Fruit fly (Drosophila melanogaster) whole organism, embryonic: ENCODE data around the gene CG31321.

Experiments used
- Abd-B ChIP-seq: fragments of 200-800 bp; sonication (Bioruptor generic); optimal IDR thresholded peaks from 2 replicates; lab custom pipeline; 2018; ENCODE audit warnings: missing biosample characterization, mild to moderate bottlenecking, missing genetic modification characterization, moderate library complexity
- Ada2b ChIP-seq: fragments of 200-800 bp; sonication (Bioruptor generic); IDR thresholded peaks from 2 replicates; pipeline ENCODE4 v1.3.6; 2022; ENCODE audit warnings: missing biosample characterization, missing genetic modification characterization
- Antp ChIP-seq: fragments of 200-800 bp; sonication (Bioruptor generic); optimal IDR thresholded peaks from 3 replicates; lab custom pipeline; 2016; ENCODE audit warnings: missing biosample characterization, missing genetic modification characterization
- Atf6 ChIP-seq: fragments of 200-800 bp; sonication (Bioruptor generic); IDR thresholded peaks from 2 replicates; pipeline ENCODE4 v1.3.6; 2022; ENCODE audit warnings: missing biosample characterization, missing genetic modification characterization
- C15 ChIP-seq: fragments of 200-800 bp; sonication (Bioruptor generic); IDR thresholded peaks from 3 replicates; pipeline ENCODE4 v1.3.6; 2022; ENCODE audit warnings: missing biosample characterization, missing genetic modification characterization
- CG10209 ChIP-seq: fragments of 200-800 bp; sonication (Bioruptor generic); optimal IDR thresholded peaks from 3 replicates; lab custom pipeline; 2017; ENCODE audit warnings: missing biosample characterization, mild to moderate bottlenecking, missing genetic modification characterization, missing genetic modification reagents
- CG10543 ChIP-seq: fragments of 200-800 bp; sonication (Bioruptor generic); optimal IDR thresholded peaks from 3 replicates; lab custom pipeline; 2017; ENCODE audit warnings: missing biosample characterization, mild to moderate bottlenecking, missing genetic modification characterization, moderate library complexity
- CG13296 ChIP-seq: fragments of 200-800 bp; sonication (Bioruptor generic); optimal IDR thresholded peaks from 3 replicates; lab custom pipeline; 2018; ENCODE audit warnings: missing biosample characterization, mild to moderate bottlenecking, missing genetic modification characterization
- CG14050 ChIP-seq: fragments of 200-800 bp; sonication (Bioruptor generic); IDR thresholded peaks from 3 replicates; pipeline ENCODE4 v1.3.6; 2022; ENCODE audit warnings: missing biosample characterization, missing genetic modification characterization
- CG14667 ChIP-seq: fragments of 200-800 bp; sonication (Bioruptor generic); IDR thresholded peaks from 2 replicates; pipeline ENCODE4 v1.3.6; 2022; ENCODE audit warnings: missing biosample characterization, missing genetic modification characterization
- CG1603 ChIP-seq: fragments of 200-800 bp; sonication (Bioruptor generic); optimal IDR thresholded peaks from 2 replicates; lab custom pipeline; 2019; ENCODE audit warnings: missing biosample characterization, mild to moderate bottlenecking, missing genetic modification characterization, moderate library complexity
- CG1647 ChIP-seq: fragments of 200-800 bp; sonication (Bioruptor generic); optimal IDR thresholded peaks from 3 replicates; lab custom pipeline; 2016; ENCODE audit warnings: missing biosample characterization, missing genetic modification characterization
- CG17568 ChIP-seq: fragments of 200-800 bp; sonication (Bioruptor generic); optimal IDR thresholded peaks from 2 replicates; lab custom pipeline; 2018; ENCODE audit warnings: missing biosample characterization, mild to moderate bottlenecking, missing genetic modification characterization, moderate library complexity
- CG2199 ChIP-seq: fragments of 200-800 bp; sonication (Bioruptor generic); IDR thresholded peaks from 3 replicates; pipeline ENCODE4 v1.3.6; 2022; ENCODE audit warnings: missing biosample characterization, missing genetic modification characterization
- CG2875 ChIP-seq: fragments of 200-800 bp; sonication (Bioruptor generic); optimal IDR thresholded peaks from 2 replicates; lab custom pipeline; 2017; ENCODE audit warnings: missing biosample characterization, mild to moderate bottlenecking, missing genetic modification characterization, missing genetic modification reagents
- CG31365 ChIP-seq: fragments of 200-800 bp; sonication (Bioruptor generic); optimal IDR thresholded peaks from 2 replicates; lab custom pipeline; 2018; ENCODE audit warnings: missing biosample characterization, mild to moderate bottlenecking, missing genetic modification characterization
- CG31441 ChIP-seq: fragments of 200-800 bp; sonication (Bioruptor generic); IDR thresholded peaks from 2 replicates; pipeline ENCODE4 v1.3.6; 2022; ENCODE audit warnings: missing biosample characterization, missing genetic modification characterization
- CG3281 ChIP-seq: fragments of 200-800 bp; sonication (Bioruptor generic); optimal IDR thresholded peaks from 3 replicates; lab custom pipeline; 2017; ENCODE audit warnings: missing biosample characterization, mild to moderate bottlenecking, missing genetic modification characterization
- CG34376 ChIP-seq: fragments of 200-800 bp; sonication (Bioruptor generic); optimal IDR thresholded peaks from 2 replicates; lab custom pipeline; 2018; ENCODE audit warnings: missing biosample characterization, mild to moderate bottlenecking, missing genetic modification characterization
- CG4360 ChIP-seq: fragments of 200-800 bp; sonication (Bioruptor generic); IDR thresholded peaks from 2 replicates; pipeline ENCODE4 v1.3.6; 2022; ENCODE audit warnings: missing biosample characterization, missing genetic modification characterization
- CG43689 ChIP-seq: fragments of 200-800 bp; sonication (Bioruptor generic); IDR thresholded peaks from 2 replicates; pipeline ENCODE4 v1.3.6; 2022; ENCODE audit warnings: missing biosample characterization, missing genetic modification characterization
- CG4404 ChIP-seq: fragments of 200-800 bp; sonication (Bioruptor generic); IDR thresholded peaks from 2 replicates; pipeline ENCODE4 v1.3.6; 2022; ENCODE audit warnings: missing biosample characterization, missing genetic modification characterization
- CG5953 ChIP-seq: fragments of 200-800 bp; sonication (Bioruptor generic); IDR thresholded peaks from 2 replicates; pipeline ENCODE4 v1.3.6; 2022; ENCODE audit warnings: missing biosample characterization, missing genetic modification characterization
- CG7987 ChIP-seq: fragments of 200-800 bp; sonication (Bioruptor generic); optimal IDR thresholded peaks from 2 replicates; lab custom pipeline; 2018; ENCODE audit warnings: missing biosample characterization, mild to moderate bottlenecking, missing genetic modification characterization, moderate library complexity
- CrebB ChIP-seq: fragments of 200-800 bp; sonication (Bioruptor generic); optimal IDR thresholded peaks from 3 replicates; lab custom pipeline; 2018; ENCODE audit warnings: missing biosample characterization, mild to moderate bottlenecking, missing genetic modification characterization
- D19B ChIP-seq: fragments of 200-800 bp; sonication (Bioruptor generic); optimal IDR thresholded peaks from 2 replicates; lab custom pipeline; 2017; ENCODE audit warnings: missing biosample characterization, mild to moderate bottlenecking, missing genetic modification characterization
- Dfd ChIP-seq, 2 experiments: fragments of >200 bp; optimal IDR thresholded peaks; 2 replicates each; lab custom pipeline; 2017; ENCODE audit warnings: missing biosample characterization in 2 of 2, missing genetic modification characterization in 2 of 2
- HLH3B ChIP-seq: fragments of 200-800 bp; sonication (Bioruptor generic); IDR thresholded peaks from 2 replicates; pipeline ENCODE4 v1.3.6; 2022; ENCODE audit warnings: missing biosample characterization, missing genetic modification characterization
- HmgZ ChIP-seq: fragments of 200-800 bp; sonication (Bioruptor generic); optimal IDR thresholded peaks from 2 replicates; lab custom pipeline; 2018; ENCODE audit warnings: missing biosample characterization, mild to moderate bottlenecking, missing genetic modification characterization
- Myb ChIP-seq: fragments of 200-800 bp; sonication (Bioruptor generic); optimal IDR thresholded peaks from 2 replicates; lab custom pipeline; 2016; ENCODE audit warnings: missing biosample characterization, missing genetic modification characterization
- Rfx ChIP-seq: fragments of 200-800 bp; sonication (Bioruptor generic); IDR thresholded peaks from 2 replicates; pipeline ENCODE4 v1.3.6; 2022; ENCODE audit warnings: missing biosample characterization, missing genetic modification characterization
- Spps ChIP-seq: fragments of 200-800 bp; sonication (Bioruptor generic); optimal IDR thresholded peaks from 2 replicates; lab custom pipeline; 2018; ENCODE audit warnings: missing biosample characterization, mild to moderate bottlenecking, missing genetic modification characterization
- chinmo ChIP-seq: fragments of 200-800 bp; sonication (Bioruptor generic); IDR thresholded peaks from 4 replicates; pipeline ENCODE4 v1.3.6; 2022; ENCODE audit warnings: missing biosample characterization, missing genetic modification characterization; ENCODE audit not compliant: partially characterized antibody
- disco-r ChIP-seq: fragments of 200-800 bp; sonication (Bioruptor generic); optimal IDR thresholded peaks from 2 replicates; lab custom pipeline; 2016; ENCODE audit warnings: missing biosample characterization, missing genetic modification characterization
- dpn ChIP-seq, 2 experiments: fragments of 200-800 bp; sonication (Bioruptor generic); optimal IDR thresholded peaks; 3 replicates each; lab custom pipeline; 2016; ENCODE audit warnings: missing biosample characterization in 2 of 2, missing genetic modification characterization in 2 of 2
- en ChIP-seq: fragments of 200-800 bp; sonication (Bioruptor generic); optimal IDR thresholded peaks from 2 replicates; lab custom pipeline; 2016; ENCODE audit warnings: missing biosample characterization, missing genetic modification characterization
- exex ChIP-seq: fragments of 200-800 bp; sonication (Bioruptor generic); optimal IDR thresholded peaks from 4 replicates; lab custom pipeline; 2018; ENCODE audit warnings: missing biosample characterization, mild to moderate bottlenecking, missing genetic modification characterization, moderate library complexity
- fd102C ChIP-seq: fragments of 200-800 bp; sonication (Bioruptor generic); optimal IDR thresholded peaks from 2 replicates; lab custom pipeline; 2018; ENCODE audit warnings: missing biosample characterization, mild to moderate bottlenecking, missing genetic modification characterization, moderate library complexity
- gt ChIP-seq: fragments of 200-800 bp; sonication (Bioruptor generic); IDR thresholded peaks from 2 replicates; pipeline ENCODE4 v1.3.6; 2022; ENCODE audit warnings: missing biosample characterization, missing genetic modification characterization
- jing ChIP-seq: fragments of 200-800 bp; sonication (Bioruptor generic); optimal IDR thresholded peaks from 2 replicates; lab custom pipeline; 2018; ENCODE audit warnings: missing biosample characterization, mild to moderate bottlenecking, missing genetic modification characterization
- luna ChIP-seq: fragments of 200-800 bp; sonication (Bioruptor generic); optimal IDR thresholded peaks from 2 replicates; lab custom pipeline; 2016; ENCODE audit warnings: missing biosample characterization, missing genetic modification characterization
- maf-S ChIP-seq: fragments of 200-800 bp; sonication (Bioruptor generic); optimal IDR thresholded peaks from 2 replicates; lab custom pipeline; 2016; ENCODE audit warnings: missing biosample characterization, missing genetic modification characterization
- nerfin-1 ChIP-seq: fragments of 200-800 bp; sonication (Bioruptor generic); optimal IDR thresholded peaks from 3 replicates; lab custom pipeline; 2019; ENCODE audit warnings: missing biosample characterization, mild to moderate bottlenecking, missing genetic modification characterization, moderate library complexity
- nom ChIP-seq: fragments of 200-800 bp; sonication (Bioruptor generic); optimal IDR thresholded peaks from 2 replicates; lab custom pipeline; 2017; ENCODE audit warnings: missing biosample characterization, missing genetic modification characterization, mild to moderate bottlenecking, moderate library complexity, missing genetic modification reagents
- otp ChIP-seq: fragments of 200-800 bp; sonication (Bioruptor generic); IDR thresholded peaks from 3 replicates; pipeline ENCODE4, ENCODE4 v1.3.6; 2022; ENCODE audit warnings: missing biosample characterization, missing genetic modification characterization
- phol ChIP-seq: fragments of 200-800 bp; sonication (Bioruptor generic); optimal IDR thresholded peaks from 3 replicates; lab custom pipeline; 2018; ENCODE audit warnings: missing biosample characterization, mild to moderate bottlenecking, missing genetic modification characterization, moderate library complexity
- pros ChIP-seq: fragments of 200-800 bp; sonication (Bioruptor generic); optimal IDR thresholded peaks from 3 replicates; lab custom pipeline; 2019; ENCODE audit warnings: missing biosample characterization, mild to moderate bottlenecking, missing genetic modification characterization, moderate library complexity
- pzg ChIP-seq: fragments of 200-800 bp; sonication (Bioruptor generic); optimal IDR thresholded peaks from 3 replicates; lab custom pipeline; 2018; ENCODE audit warnings: missing biosample characterization, mild to moderate bottlenecking, missing genetic modification characterization, moderate library complexity
- schlank ChIP-seq: fragments of 200-800 bp; sonication (Bioruptor generic); optimal IDR thresholded peaks from 2 replicates; lab custom pipeline; 2018; ENCODE audit warnings: missing biosample characterization, mild to moderate bottlenecking, missing genetic modification characterization
- zf30C ChIP-seq: fragments of 200-800 bp; sonication (Bioruptor generic); optimal IDR thresholded peaks from 3 replicates; lab custom pipeline; 2018; ENCODE audit warnings: missing biosample characterization, mild to moderate bottlenecking, missing genetic modification characterization

The CG31321 gene

DNA sequence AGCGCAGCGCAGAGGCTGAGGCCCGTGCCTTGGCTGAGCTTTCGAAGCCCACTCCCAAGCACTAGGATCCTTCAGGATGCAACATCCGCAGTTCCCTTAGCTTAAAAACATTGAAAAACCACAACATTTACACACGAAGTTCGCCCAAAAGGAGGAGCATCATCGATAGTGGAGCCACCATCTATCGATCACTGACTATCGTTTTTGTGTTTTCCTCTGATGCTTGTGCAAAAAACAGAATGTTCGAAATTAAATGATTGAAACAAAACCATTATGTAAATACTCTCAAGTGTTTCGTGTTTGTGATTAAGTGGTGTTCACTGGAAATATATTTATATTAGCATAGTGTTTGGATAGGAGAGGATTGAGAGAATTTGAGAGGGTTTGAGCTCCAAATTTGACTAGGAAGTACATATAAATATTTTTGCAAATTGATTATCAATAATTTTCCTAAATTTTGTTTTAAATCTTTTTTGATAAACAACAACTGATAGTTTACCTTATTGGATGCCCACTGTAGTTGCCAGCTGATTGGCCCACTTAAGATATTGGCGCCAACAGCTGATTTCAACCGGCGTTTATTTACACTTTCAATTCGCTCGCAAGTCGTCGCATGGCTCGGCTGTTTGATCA lies 17.4 kb downstream of the CG31321 start, which contains the start of gene spn-B (continued):
- TF ChIP-seq CG5953 (peak; percentile 56; the same call in 1 of the 2 replicates), CG10543 (GFP tag; lab: Kevin White, UChicago) (peak; percentile 61), en (no peak), CG4360 (GFP tag; lab: Robert Waterston, UW) (no peak), pros (GFP tag; lab: Kevin White, UChicago) (peak; percentile 51), CG10209 (GFP tag; lab: Kevin White, UChicago) (peak; percentile 79), CG31441 (GFP tag; lab: Robert Waterston, UW) (peak; percentile 80), CG14050 (GFP tag; lab: Robert Waterston, UW) (no peak; the same call in 2 of the 3 replicates), CG3281 (peak; percentile 80), Spps (peak; percentile 71), Myb (GFP tag; lab: Kevin White, UChicago) (peak; percentile 18), Abd-B (peak; percentile 40), pzg (GFP tag; lab: Kevin White, UChicago) (no peak), Atf6 (GFP tag; lab: Robert Waterston, UW) (peak; percentile 76), nerfin-1 (tag; lab: Kevin White, UChicago) (peak; percentile 72), exex (tag; lab: Kevin White, UChicago) (peak; percentile 40), CG1647 (GFP tag; lab: Kevin White, UChicago) (peak; percentile 23), luna (GFP tag; lab: Kevin White, UChicago) (no peak), CG2875 (GFP tag; lab: Kevin White, UChicago) (peak; percentile 77), fd102C (no peak), CG1603 (tag; lab: Kevin White, UChicago) (peak; percentile 64), HLH3B (GFP tag; lab: Robert Waterston, UW) (peak; percentile 75), otp (GFP tag; lab: Robert Waterston, UW) (peak; percentile 65; the same call in 1 of the 3 replicates), CG2199 (GFP tag; lab: Robert Waterston, UW) (no peak), chinmo (GFP tag; lab: Robert Waterston, UW) (no peak), phol (tag; lab: Kevin White, UChicago) (peak; percentile 81), CG17568 (GFP tag; lab: Kevin White, UChicago) (peak; percentile 82), CG7987 (no peak), D19B (GFP tag; lab: Kevin White, UChicago) (peak; percentile 61), CrebB (tag; lab: Kevin White, UChicago) (no peak), zf30C (GFP tag; lab: Kevin White, UChicago) (no peak), Ada2b (GFP tag; lab: Robert Waterston, UW) (peak; percentile 33; the same call in 1 of the 2 replicates), C15 (no peak), CG43689 (no peak), disco-r (GFP tag; lab: Kevin White, UChicago) (peak; percentile 22), CG34376 (GFP tag; lab: Kevin White, UChicago) (peak; percentile 75), maf-S (GFP tag; lab: Kevin White, UChicago) (peak; percentile 31), HmgZ (peak; percentile 70), CG4404 (GFP tag; lab: Robert Waterston, UW) (no peak), dpn (GFP tag; optimal IDR thresholded peaks at IDR 0.05; lab: Kevin White, UChicago) (peak; percentile 68 to 76), Antp (GFP tag; lab: Kevin White, UChicago) (no peak), jing (GFP tag; lab: Kevin White, UChicago) (peak; percentile 38), schlank (peak; percentile 12), CG31365 (tag; lab: Kevin White, UChicago) (no peak), nom (GFP tag; lab: Kevin White, UChicago) (peak; percentile 64), CG13296 (GFP tag; lab: Kevin White, UChicago) (peak; percentile 82), CG14667 (peak; percentile 43), Dfd (GFP tag; optimal IDR thresholded peaks at IDR 0.05; lab: Kevin White, UChicago) (no peak), Rfx (GFP tag; lab: Robert Waterston, UW) (peak; percentile 62), gt (no peak)
